Worm (Caenorhabditis elegans) whole organism, L4 larva: ENCODE results near the gene D2024.1.
A peak's percentile ranks its signal among the peaks of the same experiment; 100 is the strongest.

Experiments
- D1046.2 ChIP-seq: fragments of 200-800 bp; sonication (Bioruptor generic); IDR thresholded peaks from 2 replicates; pipeline ENCODE4 v1.3.6; 2022; ENCODE audit warnings: missing genetic modification characterization, missing compliant biosample characterization
- F26F4.8 ChIP-seq: fragments of 200-800 bp; sonication (Bioruptor generic); conservative IDR thresholded peaks from 2 replicates; pipeline ENCODE4 v1.3.6; 2022; ENCODE audit warnings: missing genetic modification characterization, missing compliant biosample characterization
- T20F7.1 ChIP-seq: fragments of 200-800 bp; sonication (Bioruptor generic); optimal IDR thresholded peaks from 2 replicates; lab custom pipeline; 2018; ENCODE audit warnings: mild to moderate bottlenecking, missing genetic modification characterization, missing compliant biosample characterization
- ZK337.2 ChIP-seq: fragments of 200-800 bp; sonication (Bioruptor generic); IDR thresholded peaks from 2 replicates; pipeline ENCODE4 v1.3.6; 2022; ENCODE audit warnings: missing genetic modification reagents, missing genetic modification characterization, missing compliant biosample characterization
- aha-1 ChIP-seq: fragments of 150-350 bp; peaks from one replicate; lab custom pipeline; 2014; ENCODE audit warnings: missing biosample characterization, missing genetic modification characterization
- ceh-32 ChIP-seq: sonication (generic microtip); optimal IDR thresholded peaks from 2 replicates; lab custom pipeline; 2016; ENCODE audit warnings: mild to moderate bottlenecking, missing genetic modification characterization, missing compliant biosample characterization; ENCODE audit not compliant: poor library complexity
- ceh-44 ChIP-seq: fragments of 200-800 bp; sonication (Bioruptor generic); IDR thresholded peaks from 2 replicates; pipeline ENCODE4 v1.3.6; 2022; ENCODE audit warnings: missing genetic modification reagents, missing genetic modification characterization, missing compliant biosample characterization
- ceh-62 ChIP-seq: sonication (generic microtip); optimal IDR thresholded peaks from 2 replicates; lab custom pipeline; 2017; ENCODE audit warnings: missing biosample characterization, missing genetic modification characterization
- ces-1 ChIP-seq: fragments of 150-350 bp; sonication (generic microtip); optimal IDR thresholded peaks from 4 replicates; lab custom pipeline; 2014; ENCODE audit warnings: missing biosample characterization, missing genetic modification reagents, missing genetic modification characterization
- daf-19 ChIP-seq: fragments of 200-800 bp; sonication (Bioruptor generic); conservative IDR thresholded peaks from 2 replicates; pipeline ENCODE4 v1.3.6; 2022; ENCODE audit warnings: missing genetic modification characterization, missing compliant biosample characterization
- dmd-8 ChIP-seq: fragments of 200-800 bp; sonication (Bioruptor generic); IDR thresholded peaks from 2 replicates; pipeline ENCODE4 v1.3.6; 2022; ENCODE audit warnings: missing genetic modification characterization, missing compliant biosample characterization
- duxl-1 ChIP-seq: sonication (generic microtip); optimal IDR thresholded peaks from 2 replicates; lab custom pipeline; 2016; ENCODE audit warnings: mild to moderate bottlenecking, missing genetic modification characterization, moderate library complexity, missing compliant biosample characterization; ENCODE audit not compliant: poor library complexity
- egl-43 ChIP-seq: fragments of 200-800 bp; sonication (Bioruptor generic); IDR thresholded peaks from 2 replicates; pipeline ENCODE4 v1.3.6; 2022; ENCODE audit warnings: missing genetic modification reagents, missing genetic modification characterization, missing compliant biosample characterization
- fos-1 ChIP-seq: fragments of 150-350 bp; optimal IDR thresholded peaks from 2 replicates; lab custom pipeline; 2014; ENCODE audit warnings: missing biosample characterization, missing genetic modification characterization
- gei-8 ChIP-seq: fragments of 200-800 bp; sonication (Bioruptor generic); optimal IDR thresholded peaks from 2 replicates; lab custom pipeline; 2018; ENCODE audit warnings: mild to moderate bottlenecking, missing genetic modification characterization, missing compliant biosample characterization
- hif-1 ChIP-seq, 2 experiments: sonication (generic microtip); optimal IDR thresholded peaks; 2 replicates each; lab custom pipeline; 2016 to 2017; ENCODE audit warnings: missing compliant biosample characterization in 2 of 2, missing genetic modification characterization in 2 of 2, missing genetic modification reagents in 2 of 2, missing genotype in 2 of 2, mild to moderate bottlenecking in 1 of 2
- hlh-11 ChIP-seq: fragments of 200-800 bp; sonication (Bioruptor generic); optimal IDR thresholded peaks from 2 replicates; lab custom pipeline; 2018; ENCODE audit warnings: mild to moderate bottlenecking, missing genetic modification characterization, missing compliant biosample characterization
- hmg-1.1 ChIP-seq: fragments of 200-800 bp; sonication (Bioruptor generic); IDR thresholded peaks from 2 replicates; pipeline ENCODE4 v1.3.6; 2022; ENCODE audit warnings: missing genetic modification reagents, missing genetic modification characterization, missing compliant biosample characterization
- jun-1 ChIP-seq: fragments of 150-350 bp; optimal IDR thresholded peaks from 2 replicates; lab custom pipeline; 2014; ENCODE audit warnings: missing biosample characterization, missing genetic modification reagents, missing genetic modification characterization
- lin-13 ChIP-seq: fragments of 150-350 bp; optimal IDR thresholded peaks from 2 replicates; lab custom pipeline; 2014; ENCODE audit warnings: missing biosample characterization, missing genetic modification reagents, missing genetic modification characterization
- lin-29 ChIP-seq: fragments of 200-800 bp; sonication (Bioruptor generic); IDR thresholded peaks from 2 replicates; pipeline ENCODE4 v1.3.6; 2022; ENCODE audit warnings: missing genetic modification reagents, missing genetic modification characterization, missing compliant biosample characterization
- lin-38 ChIP-seq: fragments of 200-800 bp; sonication (Bioruptor generic); IDR thresholded peaks from 2 replicates; pipeline ENCODE4 v1.3.6; 2022; ENCODE audit warnings: missing genetic modification reagents, missing genetic modification characterization, missing compliant biosample characterization
- lir-3 ChIP-seq: sonication (generic microtip); optimal IDR thresholded peaks from 2 replicates; lab custom pipeline; 2016; ENCODE audit warnings: mild to moderate bottlenecking, missing genetic modification characterization, missing compliant biosample characterization
- madf-5 ChIP-seq, 2 experiments: fragments of 200-800 bp; sonication (Bioruptor generic); IDR thresholded peaks; 2 replicates each; pipeline ENCODE4 v1.3.6; 2022; ENCODE audit warnings: missing compliant biosample characterization in 2 of 2, missing genetic modification characterization in 2 of 2
- mdl-1 ChIP-seq, 2 experiments: fragments of 150-350 bp in 1 of 2; sonication (generic microtip) in 1 of 2; optimal IDR thresholded peaks; 2 replicates each; lab custom pipeline; 2014 to 2017; ENCODE audit warnings: missing biosample characterization in 2 of 2, missing genetic modification characterization in 2 of 2
- mep-1 ChIP-seq: fragments of 150-350 bp; sonication (generic microtip); optimal IDR thresholded peaks from 3 replicates; lab custom pipeline; 2014; ENCODE audit warnings: missing biosample characterization, missing genetic modification characterization
- mes-2 ChIP-seq: sonication (generic microtip); optimal IDR thresholded peaks from 2 replicates; lab custom pipeline; 2016; ENCODE audit warnings: missing genotype, mild to moderate bottlenecking, missing genetic modification characterization, missing compliant biosample characterization; ENCODE audit not compliant: poor library complexity, severe bottlenecking
- nhr-237 ChIP-seq: sonication (generic microtip); optimal IDR thresholded peaks from 2 replicates; lab custom pipeline; 2017; ENCODE audit warnings: missing biosample characterization, missing genetic modification characterization
- nhr-41 ChIP-seq: fragments of 200-800 bp; sonication (Bioruptor generic); IDR thresholded peaks from 2 replicates; pipeline ENCODE4 v1.3.6; 2022; ENCODE audit warnings: missing genetic modification reagents, missing genetic modification characterization, missing compliant biosample characterization
- nhr-48 ChIP-seq: sonication (generic microtip); optimal IDR thresholded peaks from 2 replicates; lab custom pipeline; 2016; ENCODE audit warnings: mild to moderate bottlenecking, missing genetic modification characterization, missing compliant biosample characterization
- nhr-76 ChIP-seq: fragments of 150-350 bp; optimal IDR thresholded peaks from 2 replicates; lab custom pipeline; 2014; ENCODE audit warnings: missing biosample characterization, missing genetic modification characterization
- php-3 ChIP-seq: fragments of 200-800 bp; sonication (Bioruptor generic); IDR thresholded peaks from 2 replicates; pipeline ENCODE4 v1.3.6; 2022; ENCODE audit warnings: missing genetic modification reagents, missing genetic modification characterization, missing compliant biosample characterization
- pqm-1 ChIP-seq: sonication (generic microtip); optimal IDR thresholded peaks from 2 replicates; lab custom pipeline; 2017; ENCODE audit warnings: missing biosample characterization, missing genetic modification characterization
- skn-1 ChIP-seq: fragments of 150-350 bp; optimal IDR thresholded peaks from 2 replicates; lab custom pipeline; 2014; ENCODE audit warnings: missing biosample characterization, missing genetic modification characterization
- snpc-1.2 ChIP-seq: fragments of 200-800 bp; sonication (Bioruptor generic); IDR thresholded peaks from 2 replicates; pipeline ENCODE4 v1.3.6; 2022; ENCODE audit warnings: missing genetic modification reagents, missing genetic modification characterization, missing compliant biosample characterization
- spr-1 ChIP-seq: sonication (generic microtip); optimal IDR thresholded peaks from 2 replicates; lab custom pipeline; 2016; ENCODE audit warnings: mild to moderate bottlenecking, missing genetic modification characterization, missing compliant biosample characterization
- spr-3 ChIP-seq: fragments of 200-800 bp; sonication (Bioruptor generic); optimal IDR thresholded peaks from 2 replicates; lab custom pipeline; 2018; ENCODE audit warnings: mild to moderate bottlenecking, missing genetic modification characterization, missing compliant biosample characterization
- unc-62 ChIP-seq, 3 experiments: fragments of 150-350 bp in 1 of 3; sonication (generic microtip); optimal IDR thresholded peaks in 2 of 3; peaks in 1 of 3; 1 replicate in 1 of 3; 2 replicates in 2 of 3; lab custom pipeline; 2014 to 2017; ENCODE audit warnings: missing biosample characterization in 3 of 3, missing genetic modification characterization in 3 of 3, missing genetic modification reagents in 3 of 3, missing genotype in 1 of 3

The D2024.1 gene

DNA sequence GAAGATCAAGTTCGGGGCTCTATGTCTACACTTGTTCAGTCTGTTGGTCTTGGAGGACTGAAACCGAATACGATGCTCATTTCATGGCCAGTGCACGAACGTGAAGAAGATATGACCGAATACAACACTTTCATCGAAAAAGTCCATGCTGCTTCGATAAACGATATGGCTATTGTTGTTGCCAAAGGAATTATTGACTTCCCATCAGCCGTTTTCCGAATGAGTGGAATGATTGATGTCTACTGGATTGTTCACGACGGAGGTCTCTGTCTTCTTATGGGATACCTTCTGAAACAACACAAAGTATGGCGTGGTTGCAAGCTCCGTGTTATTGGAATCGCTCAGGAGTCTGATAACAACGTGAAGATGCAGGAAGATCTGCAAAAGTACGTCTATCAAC, 31.1 kb upstream of the D2024.1 start:
- TF ChIP-seq aha-1 (tag; lab: Kevin White, UChicago) (peak; percentile 74), nhr-41 (GFP tag; lab: Robert Waterston, UW) (no peak), unc-62 (GFP tag; optimal IDR thresholded peaks at IDR 0.05 in 1 of 2; lab: Kevin White, UChicago) (peak in 1 of 2 experiments; percentile 89), unc-62 (tag; optimal IDR thresholded peaks at IDR 0.05; lab: Kevin White, UChicago) (no peak), spr-1 (no peak)
- TF ChIP-seq, all 104 proteins: peak for 2

DNA sequence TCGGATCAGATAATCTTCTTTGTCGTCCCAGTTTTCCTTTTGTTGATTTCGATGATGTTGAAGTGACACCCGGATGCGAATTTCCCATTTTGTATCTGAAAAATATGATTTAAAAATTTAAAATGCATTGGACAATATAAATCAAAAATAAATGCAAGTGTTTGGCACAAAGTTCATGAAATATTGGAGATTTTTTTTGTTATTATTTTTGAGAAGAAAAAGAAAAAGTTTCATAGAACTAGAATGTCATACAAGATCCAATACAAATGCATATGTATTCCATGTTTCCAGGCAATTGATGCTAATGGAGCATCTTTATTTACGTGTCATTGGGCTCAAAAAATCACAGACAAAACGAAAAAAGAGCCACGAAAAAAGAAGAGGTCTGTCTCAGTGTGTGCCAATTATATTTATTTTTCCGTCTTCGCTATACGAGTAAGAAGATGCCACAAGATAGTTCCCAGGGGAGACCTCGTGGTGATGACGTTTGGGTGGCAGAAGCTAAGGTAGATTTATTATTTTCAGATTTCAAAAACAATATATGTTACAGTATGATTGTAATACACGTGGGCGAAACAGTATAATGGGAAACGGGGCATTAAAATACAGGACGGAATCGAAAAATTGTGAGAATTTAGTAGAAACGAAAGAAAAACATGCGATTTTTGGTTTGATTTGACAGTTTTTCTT, 27.8 kb upstream of the D2024.1 start, which contains the start of the genes glb-23 and R13A1.1:
glb-23 (minus strand) TSS at position 101 of the 690 bp plus-strand sequence.
R13A1.1 (plus strand) TSS at position 640 of the 690 bp plus-strand sequence.
- TF ChIP-seq spr-3 (GFP tag; lab: Kevin White, UChicago) (no peak), ces-1 (no peak), F26F4.8 (no peak), ZK337.2 (no peak), gei-8 (no peak), daf-19 (no peak), madf-5 (GFP tag; IDR thresholded peaks at IDR 0.05; lab: Robert Waterston, UW) (no peak), hif-1 (tag; optimal IDR thresholded peaks at IDR 0.05; lab: Kevin White, UChicago) (no peak), duxl-1 (tag; lab: Kevin White, UChicago) (no peak), ceh-62 (tag; lab: Kevin White, UChicago) (no peak), nhr-41 (GFP tag; lab: Robert Waterston, UW) (no peak), nhr-48 (tag; lab: Kevin White, UChicago) (no peak), jun-1 (tag; lab: Kevin White, UChicago) (no peak)

DNA sequence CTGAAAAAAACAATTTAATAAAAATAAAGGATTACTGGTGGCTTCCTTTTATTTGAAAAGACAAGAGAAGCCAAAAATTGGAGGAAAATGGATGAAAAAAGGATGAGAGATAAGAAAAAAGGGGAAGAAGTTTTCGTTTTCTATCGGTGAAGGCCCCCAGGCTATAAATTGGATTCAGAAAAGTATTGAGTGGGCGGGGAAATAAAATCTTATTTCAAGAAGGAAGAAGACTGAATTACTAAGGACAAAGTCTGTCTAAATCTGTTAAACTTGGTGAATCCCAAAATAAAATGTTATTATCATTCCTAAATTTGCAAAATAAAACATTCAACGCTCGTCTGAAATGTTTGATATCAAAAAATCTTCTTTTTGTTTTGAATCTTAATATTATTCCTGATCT, 25.3 kb upstream of the D2024.1 start:
- TF ChIP-seq aha-1 (tag; lab: Kevin White, UChicago): peak; percentile 56
- TF ChIP-seq hlh-11 (tag; lab: Kevin White, UChicago): no peak

DNA sequence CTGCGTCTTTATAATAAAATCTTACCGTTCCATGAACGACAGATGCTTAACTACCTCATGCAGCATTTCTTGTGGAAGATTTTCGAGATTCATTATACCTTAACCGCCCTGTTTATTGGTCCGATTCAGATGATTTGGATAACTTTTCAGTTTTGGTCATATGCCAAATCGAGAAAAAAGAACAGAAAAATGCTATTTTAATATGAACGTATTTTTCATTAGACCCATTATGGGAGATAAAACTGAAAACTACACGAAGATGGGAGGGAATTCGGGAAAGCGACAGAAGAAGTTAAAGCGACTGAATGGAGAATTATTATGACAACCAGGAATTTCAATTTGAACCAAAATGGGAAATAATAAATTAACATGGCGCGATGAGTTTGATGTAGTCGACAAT, 20.3 kb upstream of the D2024.1 start, which contains the start of gene R13A1.10:
R13A1.10 (minus strand) TSS at position 101 of the 400 bp plus-strand sequence.
- TF ChIP-seq snpc-1.2 (0 out of 2 replicates have a peak, but pooled peaks have one; percentile 17), lin-38 (GFP tag; lab: Robert Waterston, UW) (peak; percentile 25; the same call in 1 of the 2 replicates), T20F7.1 (GFP tag; lab: Kevin White, UChicago) (no peak), lir-3 (no peak), nhr-76 (tag; lab: Kevin White, UChicago) (no peak), ces-1 (no peak)

DNA sequence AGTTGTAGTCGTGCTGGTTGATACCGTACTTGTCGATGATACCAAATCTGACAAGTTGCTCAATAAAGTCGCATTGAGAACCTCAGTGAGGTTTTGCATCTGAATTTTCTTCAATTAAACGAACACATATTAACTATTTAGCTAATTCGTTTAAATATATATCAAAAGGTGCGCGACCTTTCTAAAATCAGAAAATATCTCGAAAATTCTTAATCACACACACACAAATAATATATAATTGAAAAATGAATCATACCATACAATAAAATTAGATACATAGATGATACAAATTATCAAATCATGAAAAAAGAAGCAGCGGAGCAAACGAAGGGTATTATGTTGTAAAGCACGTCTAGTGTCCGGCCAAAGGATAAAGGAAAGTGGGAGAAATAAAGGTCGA, 19.1 kb upstream of the D2024.1 start, which contains the start of gene D2024.5:
D2024.5 (minus strand) TSS at position 101 of the 400 bp plus-strand sequence.
- TF ChIP-seq lin-13 (GFP tag; lab: Kevin White, UChicago) (no peak), ceh-62 (tag; lab: Kevin White, UChicago) (no peak), mep-1 (no peak), dmd-8 (GFP tag; lab: Robert Waterston, UW) (no peak), mdl-1 (tag; optimal IDR thresholded peaks at IDR 0.05; lab: Kevin White, UChicago) (no peak), lin-29 (GFP tag; lab: Robert Waterston, UW) (no peak), lir-3 (no peak), spr-1 (no peak), egl-43 (GFP tag; lab: Robert Waterston, UW) (no peak), pqm-1 (tag; lab: Kevin White, UChicago) (no peak), mes-2 (tag; lab: Kevin White, UChicago) (no peak), ceh-44 (GFP tag; lab: Robert Waterston, UW) (no peak), hmg-1.1 (GFP tag; lab: Robert Waterston, UW) (no peak), ceh-32 (no peak), fos-1 (tag; lab: Kevin White, UChicago) (no peak), D1046.2 (GFP tag; lab: Robert Waterston, UW) (no peak), php-3 (no peak), nhr-237 (tag; lab: Kevin White, UChicago) (no peak), skn-1 (tag; lab: Kevin White, UChicago) (no peak)
